Worm (Caenorhabditis elegans): ENCODE measurements around the gene F11G11.5.
"Not testable (repeated sequence)": the region's sequence is repeated elsewhere in the genome, so short reads cannot be mapped to it uniquely, and the experiment has no call there.

The F11G11.5 gene

ce11 chrII:4825133-4825532 lies 32.6 kb upstream of the F11G11.5 start, which contains the start of the genes C33F10.8 and msp-40:
Gene C33F10.8 (minus strand): TSS chrII:4825233.
Gene msp-40 (plus strand): TSS chrII:4825414.
- TF ChIP-seq unc-98, ceh-88, grh-1 (GFP tag; IDR thresholded peaks at IDR 0.05): not testable (repeated sequence)

- TF ChIP-seq unc-86 (tag; optimal IDR thresholded peaks at IDR 0.05) (peak; percentile 21), C16A3.4 (tag; optimal IDR thresholded peaks at IDR 0.05) (peak; percentile 57), egl-27 (tag; optimal IDR thresholded peaks at IDR 0.05) (no peak), sup-37 (GFP tag; optimal IDR thresholded peaks at IDR 0.05) (no peak), nhr-19 (GFP tag; conservative IDR thresholded peaks at IDR 0.05) (peak; percentile 52), Y116A8C.19 (tag; optimal IDR thresholded peaks at IDR 0.05; ENCODE audit: borderline replicate concordance) (no peak), nhr-12 (tag; optimal IDR thresholded peaks at IDR 0.05) (no peak), zag-1 (tag; optimal IDR thresholded peaks at IDR 0.05) (no peak), fkh-10 (GFP tag; optimal IDR thresholded peaks at IDR 0.05) (no peak), efl-1 (optimal IDR thresholded peaks at IDR 0.05) (peak; percentile 96 to 97), efl-1 (GFP tag; optimal IDR thresholded peaks at IDR 0.05 in 1 of 2) (peak; percentile 97 to 99), aha-1 (tag; optimal IDR thresholded peaks at IDR 0.05) (no peak), snu-23 (GFP tag; optimal IDR thresholded peaks at IDR 0.05) (no peak), zip-4 (GFP tag; optimal IDR thresholded peaks at IDR 0.05) (no peak), lin-13 (GFP tag; optimal IDR thresholded peaks at IDR 0.05) (no peak), dsc-1 (tag; optimal IDR thresholded peaks at IDR 0.05) (peak; percentile 37), ceh-8 (GFP tag; optimal IDR thresholded peaks at IDR 0.05) (no peak), skn-1 (tag; optimal IDR thresholded peaks at IDR 0.05) (no peak), lir-3 (tag; optimal IDR thresholded peaks at IDR 0.05; ENCODE audit: poor library complexity) (peak; percentile 27), C34B4.2 (tag; optimal IDR thresholded peaks at IDR 0.05) (no peak), nhr-237 (tag; optimal IDR thresholded peaks at IDR 0.05) (no peak), nhr-90 (tag; optimal IDR thresholded peaks at IDR 0.05; ENCODE audit: poor library complexity) (peak; percentile 46), ama-1 (optimal IDR thresholded peaks at IDR 0.05) (no peak), ztf-4 (tag; optimal IDR thresholded peaks at IDR 0.05) (no peak), lin-35 (GFP tag; optimal IDR thresholded peaks at IDR 0.05) (peak; percentile 98), ces-1 (GFP tag; optimal IDR thresholded peaks at IDR 0.05) (no peak), snpc-4 (tag; optimal IDR thresholded peaks at IDR 0.05) (peak; percentile 44), nhr-20 (tag; optimal IDR thresholded peaks at IDR 0.05) (peak; percentile 58), tbx-2 (tag; optimal IDR thresholded peaks at IDR 0.05) (peak; percentile 62), mdl-1 (tag; optimal IDR thresholded peaks at IDR 0.05) (no peak), fkh-4 (tag; optimal IDR thresholded peaks at IDR 0.05; ENCODE audit: borderline replicate concordance) (no peak), grh-1 (GFP tag; IDR thresholded peaks at IDR 0.05) (no peak), alr-1 (tag; optimal IDR thresholded peaks at IDR 0.05; ENCODE audit: borderline replicate concordance) (no peak), jun-1 (tag; optimal IDR thresholded peaks at IDR 0.05) (no peak), swsn-7 (tag; optimal IDR thresholded peaks at IDR 0.05) (peak; percentile 59), lin-14 (GFP tag; optimal IDR thresholded peaks at IDR 0.05) (no peak), hlh-17 (GFP tag; optimal IDR thresholded peaks at IDR 0.05; ENCODE audit: borderline replicate concordance) (no peak), C04F5.9 (tag; optimal IDR thresholded peaks at IDR 0.05) (no peak), unc-62 (GFP tag; optimal IDR thresholded peaks at IDR 0.05) (no peak), elt-3 (tag; optimal IDR thresholded peaks at IDR 0.05) (peak in 1 of 6 experiments; percentile 34), pax-3 (tag; optimal IDR thresholded peaks at IDR 0.05) (no peak), irx-1 (tag; optimal IDR thresholded peaks at IDR 0.05) (peak; percentile 37), fkh-8 (tag; optimal IDR thresholded peaks at IDR 0.05) (no peak), isw-1 (GFP tag; IDR thresholded peaks at IDR 0.05) (peak; percentile 8; the same call in 1 of the 2 replicates), nhr-47 (tag; optimal IDR thresholded peaks at IDR 0.05) (peak; percentile 68), nhr-71 (tag; optimal IDR thresholded peaks at IDR 0.05) (no peak)
Measured at ce11 chrII:4827734-4828609, 29.8 kb upstream of the F11G11.5 start, which contains the start of the genes fbxb-88 and tbck-1. Gene fbxb-88 (minus strand): TSS chrII:4827884. Gene tbck-1 (plus strand): TSS chrII:4828559.
